Worm (Caenorhabditis elegans) whole organism, young adult: ENCODE measurements around the gene slc-36.1.

Experiments used
- lin-54 ChIP-seq: fragments of 200-800 bp; sonication (Bioruptor generic); optimal IDR thresholded peaks from 2 replicates; lab custom pipeline; 2018; ENCODE audit warnings: mild to moderate bottlenecking, missing genetic modification characterization, missing compliant biosample characterization
- madf-3 ChIP-seq: fragments of 200-800 bp; sonication (Bioruptor generic); IDR thresholded peaks from 2 replicates; pipeline ENCODE4 v1.3.6; 2022; ENCODE audit warnings: missing genetic modification reagents, missing genetic modification characterization, missing compliant biosample characterization
- mel-28 ChIP-seq: sonication (generic microtip); optimal IDR thresholded peaks from 2 replicates; lab custom pipeline; 2016; ENCODE audit warnings: borderline replicate concordance, mild to moderate bottlenecking, missing genetic modification characterization, missing compliant biosample characterization
- pha-4 ChIP-seq: fragments of 150-350 bp; sonication (generic microtip); optimal IDR thresholded peaks from 2 replicates; lab custom pipeline; 2014; ENCODE audit warnings: missing biosample characterization, missing genetic modification reagents, missing genetic modification characterization

- no peak for TF ChIP-seq madf-3 (GFP tag; lab: Robert Waterston, UW)
- TF ChIP-seq lin-54 (GFP tag; lab: Kevin White, UChicago), result no peak
- no peak for TF ChIP-seq mel-28 (tag; lab: Kevin White, UChicago)
- no peak for TF ChIP-seq pha-4 (tag; lab: Kevin White, UChicago)
Observed at ce11 chrIII:13346785-13347184, 39.5 kb downstream of the slc-36.1 start, which contains the start of gene mtm-6.
